Fruit fly (Drosophila melanogaster) whole organism, embryonic: ENCODE measurements around the gene mRpS31.

Experiments
- Blimp-1 ChIP-seq: fragments of 200-800 bp; sonication (Bioruptor generic); optimal IDR thresholded peaks from 3 replicates; lab custom pipeline; 2018; ENCODE audit warnings: missing biosample characterization, missing genetic modification characterization, mild to moderate bottlenecking, moderate library complexity, missing genetic modification reagents
- CG10565 ChIP-seq: fragments of 200-800 bp; sonication (Bioruptor generic); optimal IDR thresholded peaks from 3 replicates; lab custom pipeline; 2016; ENCODE audit warnings: missing biosample characterization, mild to moderate bottlenecking, missing genetic modification characterization
- CG11696 ChIP-seq: fragments of 200-800 bp; sonication (Bioruptor generic); IDR thresholded peaks from 2 replicates; pipeline ENCODE4 v1.3.6; 2022; ENCODE audit warnings: missing biosample characterization, missing genetic modification characterization
- CG11723 ChIP-seq: fragments of 200-800 bp; sonication (Bioruptor generic); optimal IDR thresholded peaks from 2 replicates; lab custom pipeline; 2017; ENCODE audit warnings: missing biosample characterization, mild to moderate bottlenecking, missing genetic modification characterization
- CG12071 ChIP-seq: fragments of 200-800 bp; sonication (Bioruptor generic); optimal IDR thresholded peaks from 3 replicates; lab custom pipeline; 2018; ENCODE audit warnings: missing biosample characterization, mild to moderate bottlenecking, missing genetic modification characterization
- CG12155 ChIP-seq: fragments of 200-800 bp; sonication (Bioruptor generic); optimal IDR thresholded peaks from 3 replicates; lab custom pipeline; 2016; ENCODE audit warnings: missing biosample characterization, missing genetic modification characterization
- CG15696 ChIP-seq: fragments of 200-800 bp; sonication (Bioruptor generic); optimal IDR thresholded peaks from 2 replicates; lab custom pipeline; 2019; ENCODE audit warnings: missing biosample characterization, mild to moderate bottlenecking, missing genetic modification characterization, moderate library complexity
- CG17361 ChIP-seq: fragments of 200-800 bp; sonication (Bioruptor generic); IDR thresholded peaks from 3 replicates; pipeline ENCODE4 v1.3.6; 2022; ENCODE audit warnings: missing biosample characterization, missing genetic modification characterization
- CG2678 ChIP-seq: fragments of 200-800 bp; sonication (Bioruptor generic); optimal IDR thresholded peaks from 3 replicates; lab custom pipeline; 2019; ENCODE audit warnings: missing biosample characterization, mild to moderate bottlenecking, missing genetic modification characterization, moderate library complexity
- CG3995 ChIP-seq: fragments of 200-800 bp; sonication (Bioruptor generic); optimal IDR thresholded peaks from 3 replicates; lab custom pipeline; 2016; ENCODE audit warnings: missing biosample characterization, missing genetic modification characterization
- CG43689 ChIP-seq: fragments of 200-800 bp; sonication (Bioruptor generic); IDR thresholded peaks from 2 replicates; pipeline ENCODE4 v1.3.6; 2022; ENCODE audit warnings: missing biosample characterization, missing genetic modification characterization
- CG5180 ChIP-seq: fragments of 200-800 bp; sonication (Bioruptor generic); optimal IDR thresholded peaks from 3 replicates; lab custom pipeline; 2017; ENCODE audit warnings: missing biosample characterization, missing genetic modification characterization, mild to moderate bottlenecking, moderate library complexity, missing genetic modification reagents
- CG7271 ChIP-seq: fragments of 200-800 bp; sonication (Bioruptor generic); optimal IDR thresholded peaks from 2 replicates; lab custom pipeline; 2018; ENCODE audit warnings: missing biosample characterization, mild to moderate bottlenecking, missing genetic modification characterization, moderate library complexity
- CG7963 ChIP-seq: fragments of 200-800 bp; sonication (Bioruptor generic); IDR thresholded peaks from 3 replicates; pipeline ENCODE4 v1.3.6; 2022; ENCODE audit warnings: missing biosample characterization, missing genetic modification characterization; ENCODE audit not compliant: partially characterized antibody
- CG8924 ChIP-seq: fragments of 200-800 bp; optimal IDR thresholded peaks from 3 replicates; lab custom pipeline; 2019; ENCODE audit warnings: missing biosample characterization, mild to moderate bottlenecking, missing genetic modification characterization, moderate library complexity
- CG9437 ChIP-seq: fragments of 200-800 bp; sonication (Bioruptor generic); optimal IDR thresholded peaks from 2 replicates; lab custom pipeline; 2018; ENCODE audit warnings: missing biosample characterization, mild to moderate bottlenecking, missing genetic modification characterization
- D19A ChIP-seq: fragments of 200-800 bp; optimal IDR thresholded peaks from 3 replicates; lab custom pipeline; 2019; ENCODE audit warnings: missing biosample characterization, mild to moderate bottlenecking, missing genetic modification characterization, moderate library complexity
- D19B ChIP-seq: fragments of 200-800 bp; sonication (Bioruptor generic); optimal IDR thresholded peaks from 2 replicates; lab custom pipeline; 2017; ENCODE audit warnings: missing biosample characterization, mild to moderate bottlenecking, missing genetic modification characterization
- Dfd ChIP-seq, 2 experiments: fragments of >200 bp; optimal IDR thresholded peaks; 2 replicates each; lab custom pipeline; 2017; ENCODE audit warnings: missing biosample characterization in 2 of 2, missing genetic modification characterization in 2 of 2
- E2f1 ChIP-seq: fragments of 200-800 bp; sonication (Bioruptor generic); IDR thresholded peaks from 2 replicates; pipeline ENCODE4 v1.3.6; 2022; ENCODE audit warnings: missing biosample characterization, missing genetic modification characterization
- E2f2 ChIP-seq: fragments of 200-800 bp; sonication (Bioruptor generic); IDR thresholded peaks from 2 replicates; pipeline ENCODE4 v1.3.6; 2022; ENCODE audit warnings: missing biosample characterization, missing genetic modification characterization
- HLH3B ChIP-seq: fragments of 200-800 bp; sonication (Bioruptor generic); IDR thresholded peaks from 2 replicates; pipeline ENCODE4 v1.3.6; 2022; ENCODE audit warnings: missing biosample characterization, missing genetic modification characterization
- Hey ChIP-seq: fragments of 200-800 bp; sonication (Bioruptor generic); optimal IDR thresholded peaks from 3 replicates; lab custom pipeline; 2018; ENCODE audit warnings: missing biosample characterization, mild to moderate bottlenecking, missing genetic modification characterization
- Hmr ChIP-seq: fragments of 200-800 bp; sonication (Bioruptor generic); optimal IDR thresholded peaks from 3 replicates; lab custom pipeline; 2017; ENCODE audit warnings: mild to moderate bottlenecking, missing biosample characterization, missing genetic modification reagents, missing genetic modification characterization
- Hr51 ChIP-seq, 2 experiments: fragments of 200-800 bp; sonication (Bioruptor generic); optimal IDR thresholded peaks; 2 replicates in 1 of 2; 3 replicates in 1 of 2; lab custom pipeline; 2016 to 2018; ENCODE audit warnings: missing biosample characterization in 2 of 2, missing genetic modification characterization in 2 of 2, mild to moderate bottlenecking in 1 of 2, moderate library complexity in 1 of 2
- Lhr ChIP-seq: fragments of 200-800 bp; sonication (Bioruptor generic); optimal IDR thresholded peaks from 3 replicates; lab custom pipeline; 2017; ENCODE audit warnings: mild to moderate bottlenecking, missing biosample characterization, missing genetic modification reagents, missing genetic modification characterization
- PHDP ChIP-seq: fragments of 200-800 bp; sonication (Bioruptor generic); optimal IDR thresholded peaks from 3 replicates; lab custom pipeline; 2018; ENCODE audit warnings: missing biosample characterization, mild to moderate bottlenecking, missing genetic modification characterization, moderate library complexity
- Six4 ChIP-seq: fragments of 200-800 bp; sonication (Bioruptor generic); optimal IDR thresholded peaks from 2 replicates; lab custom pipeline; 2016; ENCODE audit warnings: missing biosample characterization, missing genetic modification characterization
- Vsx1 ChIP-seq: fragments of 200-800 bp; sonication (Bioruptor generic); optimal IDR thresholded peaks from 2 replicates; lab custom pipeline; 2017; ENCODE audit warnings: missing biosample characterization, mild to moderate bottlenecking, missing genetic modification characterization, missing genetic modification reagents
- ab ChIP-seq: fragments of 200-800 bp; sonication (Bioruptor generic); optimal IDR thresholded peaks from 2 replicates; lab custom pipeline; 2016; ENCODE audit warnings: missing biosample characterization, missing genetic modification characterization
- abd-A ChIP-seq: fragments of 200-800 bp; sonication (Bioruptor generic); optimal IDR thresholded peaks from 3 replicates; lab custom pipeline; 2019; ENCODE audit warnings: missing biosample characterization, mild to moderate bottlenecking, missing genetic modification characterization, moderate library complexity
- ash1 ChIP-seq: fragments of 200-800 bp; sonication (Bioruptor generic); optimal IDR thresholded peaks from 2 replicates; lab custom pipeline; 2018; ENCODE audit warnings: missing biosample characterization, mild to moderate bottlenecking, missing genetic modification characterization
- bowl ChIP-seq: fragments of 200-800 bp; sonication (Bioruptor generic); IDR thresholded peaks from 2 replicates; pipeline ENCODE4 v1.3.6; 2022; ENCODE audit warnings: missing biosample characterization, missing genetic modification characterization
- br ChIP-seq: fragments of >200 bp; optimal IDR thresholded peaks from 2 replicates; lab custom pipeline; 2017
- bsh ChIP-seq, 2 experiments: fragments of 200-800 bp; sonication (Bioruptor generic); optimal IDR thresholded peaks; 2 replicates each; lab custom pipeline; 2017 to 2018; ENCODE audit warnings: mild to moderate bottlenecking in 2 of 2, missing biosample characterization in 2 of 2, missing genetic modification characterization in 2 of 2, moderate library complexity in 1 of 2
- cad ChIP-seq: fragments of >200 bp; optimal IDR thresholded peaks from 2 replicates; lab custom pipeline; 2017; ENCODE audit warnings: missing biosample characterization, missing genetic modification characterization
- en ChIP-seq: fragments of 200-800 bp; sonication (Bioruptor generic); optimal IDR thresholded peaks from 2 replicates; lab custom pipeline; 2016; ENCODE audit warnings: missing biosample characterization, missing genetic modification characterization
- gce ChIP-seq: fragments of 200-800 bp; sonication (Bioruptor generic); IDR thresholded peaks from 3 replicates; pipeline ENCODE4 v1.3.6; 2022; ENCODE audit warnings: missing biosample characterization, missing genetic modification characterization
- gem ChIP-seq: fragments of 200-800 bp; sonication (Bioruptor generic); optimal IDR thresholded peaks from 2 replicates; lab custom pipeline; 2019; ENCODE audit warnings: missing biosample characterization, mild to moderate bottlenecking, missing genetic modification characterization, moderate library complexity
- hb ChIP-seq: fragments of 200-800 bp; sonication (Bioruptor generic); IDR thresholded peaks from 3 replicates; pipeline ENCODE4 v1.3.6; 2022; ENCODE audit warnings: missing biosample characterization, missing genetic modification characterization; ENCODE audit not compliant: partially characterized antibody
- hth ChIP-seq: fragments of >200 bp; optimal IDR thresholded peaks from 2 replicates; lab custom pipeline; 2017; ENCODE audit warnings: inconsistent platforms
- inv ChIP-seq: fragments of 200-800 bp; sonication (Bioruptor generic); IDR thresholded peaks from 2 replicates; pipeline ENCODE4 v1.3.6; 2022; ENCODE audit warnings: missing biosample characterization, missing genetic modification characterization; ENCODE audit not compliant: partially characterized antibody
- mirr ChIP-seq: fragments of 200-800 bp; sonication (Bioruptor generic); optimal IDR thresholded peaks from 3 replicates; lab custom pipeline; 2018; ENCODE audit warnings: missing biosample characterization, mild to moderate bottlenecking, missing genetic modification characterization
- nerfin-2 ChIP-seq: fragments of 200-800 bp; sonication (Bioruptor generic); IDR thresholded peaks from 2 replicates; pipeline ENCODE4 v1.3.6; 2022; ENCODE audit warnings: missing biosample characterization, missing genetic modification characterization; ENCODE audit not compliant: partially characterized antibody
- row ChIP-seq: fragments of 200-800 bp; sonication (Bioruptor generic); IDR thresholded peaks from 3 replicates; pipeline ENCODE4 v1.3.6; 2022; ENCODE audit warnings: missing biosample characterization, missing genetic modification characterization
- scrt ChIP-seq: fragments of 200-800 bp; sonication (Bioruptor generic); optimal IDR thresholded peaks from 2 replicates; lab custom pipeline; 2018; ENCODE audit warnings: missing biosample characterization, mild to moderate bottlenecking, missing genetic modification characterization, moderate library complexity
- sd ChIP-seq: fragments of 200-800 bp; sonication (Bioruptor generic); optimal IDR thresholded peaks from 3 replicates; lab custom pipeline; 2018; ENCODE audit warnings: missing biosample characterization, mild to moderate bottlenecking, missing genetic modification characterization, moderate library complexity
- twi ChIP-seq: fragments of 200-800 bp; optimal IDR thresholded peaks from 2 replicates; lab custom pipeline; 2019; ENCODE audit warnings: missing biosample characterization, mild to moderate bottlenecking, missing genetic modification characterization, moderate library complexity
- wdn ChIP-seq: fragments of 200-800 bp; sonication (Bioruptor generic); IDR thresholded peaks from 2 replicates; pipeline ENCODE4 v1.3.6; 2022; ENCODE audit warnings: missing biosample characterization, missing genetic modification characterization

The mRpS31 gene

DNA sequence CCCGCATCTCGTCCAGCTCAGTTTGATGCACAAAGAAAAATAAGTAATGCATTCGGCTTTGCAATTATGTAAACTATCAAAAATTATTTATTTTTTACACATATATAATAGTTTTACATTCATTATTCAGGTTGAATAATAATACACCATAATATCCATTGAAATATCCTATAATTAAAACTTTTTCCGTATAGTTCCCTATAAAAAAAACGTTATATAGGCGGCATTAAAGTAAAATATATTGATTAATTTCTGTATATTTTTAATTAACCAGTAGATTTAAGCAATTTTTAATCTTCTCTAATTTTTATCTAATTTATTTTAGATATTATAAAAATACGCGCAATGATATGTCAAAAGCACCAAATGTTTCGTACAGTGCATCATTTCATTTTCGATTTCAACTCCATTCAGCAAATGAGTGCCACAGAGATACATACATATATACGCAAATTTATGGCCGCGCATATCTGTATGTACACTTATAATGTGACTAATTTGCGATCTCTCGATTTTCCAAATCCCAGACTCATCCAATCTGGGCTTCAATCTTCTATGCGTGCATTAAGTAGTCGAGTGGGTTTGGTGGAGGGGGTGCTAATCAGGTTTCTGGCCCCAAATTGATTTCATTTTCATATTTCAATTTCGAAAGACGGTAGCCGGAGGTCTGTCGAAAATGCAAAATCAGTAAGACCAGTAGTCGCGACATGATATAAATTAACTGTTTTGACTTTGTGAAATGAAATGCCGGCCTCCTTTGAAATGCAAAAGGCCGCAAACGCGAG, 8.4 kb downstream of the mRpS31 start (continued):
- TF ChIP-seq Hey (tag; lab: Kevin White, UChicago) (no peak), CG7963 (GFP tag; lab: Robert Waterston, UW) (no peak), CG2678 (tag; lab: Kevin White, UChicago) (peak; percentile 50), D19A (peak; percentile 10), inv (GFP tag; lab: Robert Waterston, UW) (no peak), CG43689 (GFP tag; lab: Robert Waterston, UW) (no peak), CG8924 (tag; lab: Kevin White, UChicago) (peak; percentile 22), bsh (GFP tag; optimal IDR thresholded peaks at IDR 0.05; lab: Kevin White, UChicago) (peak in 1 of 2 experiments; percentile 3), CG11696 (GFP tag; lab: Robert Waterston, UW) (no peak), twi (tag; lab: Kevin White, UChicago) (no peak), row (GFP tag; lab: Robert Waterston, UW) (0 out of 3 replicates have a peak, but pooled peaks have one; percentile 22), bowl (peak; percentile 72; the same call in 1 of the 2 replicates), E2f1 (GFP tag; lab: Robert Waterston, UW) (no peak), abd-A (tag; lab: Kevin White, UChicago) (peak; percentile 63), CG7271 (tag; lab: Kevin White, UChicago) (peak; percentile 22), CG11723 (GFP tag; lab: Kevin White, UChicago) (no peak), mirr (no peak), gce (GFP tag; lab: Robert Waterston, UW) (no peak), PHDP (tag; lab: Kevin White, UChicago) (peak; percentile 5), CG9437 (GFP tag; lab: Kevin White, UChicago) (peak; percentile 15), HLH3B (GFP tag; lab: Robert Waterston, UW) (no peak), Hmr (GFP tag; lab: Kevin White, UChicago) (no peak), nerfin-2 (no peak), CG15696 (tag; lab: Kevin White, UChicago) (peak; percentile 49), CG12071 (no peak), scrt (GFP tag; lab: Kevin White, UChicago) (no peak), CG3995 (GFP tag; lab: Kevin White, UChicago) (no peak), hb (GFP tag; lab: Robert Waterston, UW) (no peak), ab (GFP tag; lab: Kevin White, UChicago) (no peak), CG12155 (GFP tag; lab: Kevin White, UChicago) (no peak), D19B (GFP tag; lab: Kevin White, UChicago) (no peak), CG5180 (GFP tag; lab: Kevin White, UChicago) (no peak), en (GFP tag; lab: Kevin White, UChicago) (no peak), CG17361 (GFP tag; lab: Robert Waterston, UW) (peak; percentile 80), wdn (GFP tag; lab: Robert Waterston, UW) (no peak), Six4 (GFP tag; lab: Kevin White, UChicago) (no peak), Blimp-1 (GFP tag; lab: Kevin White, UChicago) (peak; percentile 35), gem (tag; lab: Kevin White, UChicago) (peak; percentile 59), CG10565 (GFP tag; lab: Kevin White, UChicago) (no peak), hth (lab: Kevin White, UChicago) (no peak), cad (GFP tag; lab: Kevin White, UChicago) (no peak), Dfd (GFP tag; optimal IDR thresholded peaks at IDR 0.05; lab: Kevin White, UChicago) (no peak), ash1 (GFP tag; lab: Kevin White, UChicago) (no peak), Lhr (GFP tag; lab: Kevin White, UChicago) (no peak), br (no peak), sd (tag; lab: Kevin White, UChicago) (peak; percentile 20), Vsx1 (GFP tag; lab: Kevin White, UChicago) (peak; percentile 25), Hr51 (GFP tag; optimal IDR thresholded peaks at IDR 0.05; lab: Kevin White, UChicago) (peak in 1 of 2 experiments; percentile 55), E2f2 (GFP tag; lab: Robert Waterston, UW) (no peak)
